Worm (Caenorhabditis elegans) whole organism, late embryonic: ENCODE measurements around the gene inft-2.

ENCODE experiments used
- ama-1 ChIP-seq: fragments of 150-350 bp; optimal IDR thresholded peaks from 2 replicates; lab custom pipeline; 2014
- fkh-10 ChIP-seq: fragments of 150-350 bp; optimal IDR thresholded peaks from 2 replicates; lab custom pipeline; 2014; ENCODE audit warnings: missing biosample characterization, missing genetic modification reagents, missing genetic modification characterization
- mec-3 ChIP-seq: sonication (generic microtip); optimal IDR thresholded peaks from 2 replicates; lab custom pipeline; 2016; ENCODE audit warnings: borderline replicate concordance, missing genetic modification characterization, missing compliant biosample characterization
- pha-4 ChIP-seq: fragments of 150-350 bp; optimal IDR thresholded peaks from 2 replicates; lab custom pipeline; 2018; ENCODE audit warnings: missing biosample characterization, missing genetic modification reagents, missing genetic modification characterization
- zip-5 ChIP-seq: sonication (generic microtip); optimal IDR thresholded peaks from 2 replicates; lab custom pipeline; 2016; ENCODE audit warnings: missing genetic modification characterization, missing compliant biosample characterization

- TF ChIP-seq fkh-10, result no peak
- no peak for TF ChIP-seq pha-4 (tag; lab: Kevin White, UChicago)
- TF ChIP-seq mec-3 (tag; lab: Kevin White, UChicago), result no peak
- TF ChIP-seq zip-5 (tag; lab: Kevin White, UChicago), result no peak
- no peak for TF ChIP-seq ama-1
These were observed 33.6 kb upstream of the inft-2 start, which contains the start of gene lin-46 for ce11 chrV:12968555-12968954.
